Worm (Caenorhabditis elegans) whole organism, mixed stage, embryonic: Measurements from ENCODE around the gene ZK688.5.

Source experiments
- M03D4.4 ChIP-seq: sonication (generic microtip); optimal IDR thresholded peaks from 2 replicates; lab custom pipeline; 2017; ENCODE audit warnings: mild to moderate bottlenecking, missing genetic modification characterization, missing compliant biosample characterization
- blmp-1 ChIP-seq: fragments of 150-350 bp; optimal IDR thresholded peaks from 2 replicates; lab custom pipeline; 2014; ENCODE audit warnings: missing biosample characterization, missing genetic modification characterization
- ceh-39 ChIP-seq: fragments of 150-350 bp; optimal IDR thresholded peaks from 2 replicates; lab custom pipeline; 2014; ENCODE audit warnings: missing biosample characterization, missing genetic modification characterization
- ceh-83 ChIP-seq: fragments of 200-800 bp; sonication (Bioruptor generic); optimal IDR thresholded peaks from 2 replicates; lab custom pipeline; 2018; ENCODE audit warnings: mild to moderate bottlenecking, missing genetic modification characterization, missing compliant biosample characterization
- ces-1 ChIP-seq: fragments of 150-350 bp; optimal IDR thresholded peaks from 2 replicates; lab custom pipeline; 2014; ENCODE audit warnings: missing biosample characterization, missing genetic modification reagents, missing genetic modification characterization
- cnd-1 ChIP-seq: fragments of 200-800 bp; sonication (Bioruptor generic); optimal IDR thresholded peaks from 2 replicates; lab custom pipeline; 2018; ENCODE audit warnings: mild to moderate bottlenecking, missing genetic modification characterization, missing compliant biosample characterization
- elt-1 ChIP-seq: sonication (generic microtip); optimal IDR thresholded peaks from 2 replicates; lab custom pipeline; 2017; ENCODE audit warnings: missing genetic modification characterization, mild to moderate bottlenecking, missing compliant biosample characterization, antibody characterized with exemption, moderate library complexity, borderline replicate concordance; ENCODE audit not compliant: insufficient read depth
- elt-3 ChIP-seq: fragments of 150-350 bp; optimal IDR thresholded peaks from 2 replicates; lab custom pipeline; 2014; ENCODE audit warnings: missing biosample characterization, missing genetic modification characterization
- flh-1 ChIP-seq: fragments of 200-800 bp; sonication (Bioruptor generic); optimal IDR thresholded peaks from 2 replicates; lab custom pipeline; 2018; ENCODE audit warnings: mild to moderate bottlenecking, missing genetic modification characterization, moderate library complexity, missing compliant biosample characterization
- ham-2 ChIP-seq: fragments of 200-800 bp; sonication (Bioruptor generic); optimal IDR thresholded peaks from 2 replicates; lab custom pipeline; 2018; ENCODE audit warnings: mild to moderate bottlenecking, missing genetic modification characterization, missing compliant biosample characterization
- hlh-1 ChIP-seq: fragments of 150-350 bp; optimal IDR thresholded peaks from 2 replicates; lab custom pipeline; 2014; ENCODE audit warnings: missing biosample characterization, missing genetic modification reagents, missing genetic modification characterization
- lin-13 ChIP-seq: fragments of 150-350 bp; optimal IDR thresholded peaks from 2 replicates; lab custom pipeline; 2014; ENCODE audit warnings: missing biosample characterization, missing genetic modification characterization
- lin-32 ChIP-seq: fragments of 200-800 bp; sonication (Bioruptor generic); optimal IDR thresholded peaks from 2 replicates; lab custom pipeline; 2018; ENCODE audit warnings: mild to moderate bottlenecking, missing genetic modification characterization, missing compliant biosample characterization
- lsy-2 ChIP-seq: fragments of 150-350 bp; optimal IDR thresholded peaks from 2 replicates; lab custom pipeline; 2014; ENCODE audit warnings: missing biosample characterization, missing genetic modification characterization
- mab-5 ChIP-seq: fragments of 150-350 bp; optimal IDR thresholded peaks from 2 replicates; lab custom pipeline; 2014; ENCODE audit warnings: missing biosample characterization, missing genetic modification characterization
- mep-1 ChIP-seq: fragments of 150-350 bp; optimal IDR thresholded peaks from 2 replicates; lab custom pipeline; 2017; ENCODE audit warnings: missing biosample characterization, missing genetic modification reagents, missing genetic modification characterization, inconsistent platforms
- mls-2 ChIP-seq: sonication (generic microtip); optimal IDR thresholded peaks from 2 replicates; lab custom pipeline; 2016; ENCODE audit warnings: mild to moderate bottlenecking, missing genetic modification characterization, moderate library complexity, missing compliant biosample characterization
- nhr-12 ChIP-seq: fragments of 150-350 bp; optimal IDR thresholded peaks from 2 replicates; lab custom pipeline; 2014; ENCODE audit warnings: missing biosample characterization, missing genetic modification characterization
- nhr-2 ChIP-seq: fragments of 150-350 bp; optimal IDR thresholded peaks from 2 replicates; lab custom pipeline; 2014; ENCODE audit warnings: missing biosample characterization, missing genetic modification characterization
- nhr-237 ChIP-seq: fragments of 150-350 bp; optimal IDR thresholded peaks from 2 replicates; lab custom pipeline; 2014; ENCODE audit warnings: missing biosample characterization, missing genetic modification characterization
- nhr-28 ChIP-seq: fragments of 150-350 bp; optimal IDR thresholded peaks from 2 replicates; lab custom pipeline; 2014; ENCODE audit warnings: missing biosample characterization, missing genetic modification characterization
- nhr-76 ChIP-seq: sonication (generic microtip); optimal IDR thresholded peaks from 2 replicates; lab custom pipeline; 2017; ENCODE audit warnings: missing biosample characterization, missing genetic modification characterization
- pha-4 ChIP-seq: fragments of 150-350 bp; optimal IDR thresholded peaks from 2 replicates; lab custom pipeline; 2018; ENCODE audit warnings: missing biosample characterization, missing genetic modification reagents, missing genetic modification characterization
- sem-2 ChIP-seq: fragments of 200-800 bp; sonication (Bioruptor generic); optimal IDR thresholded peaks from 2 replicates; lab custom pipeline; 2018; ENCODE audit warnings: mild to moderate bottlenecking, missing genetic modification characterization, missing compliant biosample characterization
- snpc-4 ChIP-seq: fragments of 150-350 bp; optimal IDR thresholded peaks from 2 replicates; lab custom pipeline; 2014; ENCODE audit warnings: missing biosample characterization, missing genetic modification characterization
- tbx-8 ChIP-seq: fragments of 200-800 bp; sonication (Bioruptor generic); optimal IDR thresholded peaks from 2 replicates; lab custom pipeline; 2018; ENCODE audit warnings: mild to moderate bottlenecking, missing genetic modification characterization, moderate library complexity, missing compliant biosample characterization
- unc-120 ChIP-seq: sonication (generic microtip); optimal IDR thresholded peaks from 2 replicates; lab custom pipeline; 2017; ENCODE audit warnings: missing genetic modification characterization, missing compliant biosample characterization; ENCODE audit not compliant: poor library complexity, severe bottlenecking
- unc-39 ChIP-seq: fragments of 150-350 bp; optimal IDR thresholded peaks from 2 replicates; lab custom pipeline; 2014; ENCODE audit warnings: missing biosample characterization, missing genetic modification characterization
- unc-62 ChIP-seq: fragments of 150-350 bp; optimal IDR thresholded peaks from 2 replicates; lab custom pipeline; 2014; ENCODE audit warnings: missing biosample characterization, missing genetic modification reagents, missing genetic modification characterization
- zip-8 ChIP-seq: fragments of 150-350 bp; optimal IDR thresholded peaks from 2 replicates; lab custom pipeline; 2014; ENCODE audit warnings: missing biosample characterization, missing genetic modification characterization
- ztf-11 ChIP-seq: fragments of 150-350 bp; optimal IDR thresholded peaks from 2 replicates; lab custom pipeline; 2014; ENCODE audit warnings: missing biosample characterization, missing genetic modification characterization

Gene ZK688.5

DNA sequence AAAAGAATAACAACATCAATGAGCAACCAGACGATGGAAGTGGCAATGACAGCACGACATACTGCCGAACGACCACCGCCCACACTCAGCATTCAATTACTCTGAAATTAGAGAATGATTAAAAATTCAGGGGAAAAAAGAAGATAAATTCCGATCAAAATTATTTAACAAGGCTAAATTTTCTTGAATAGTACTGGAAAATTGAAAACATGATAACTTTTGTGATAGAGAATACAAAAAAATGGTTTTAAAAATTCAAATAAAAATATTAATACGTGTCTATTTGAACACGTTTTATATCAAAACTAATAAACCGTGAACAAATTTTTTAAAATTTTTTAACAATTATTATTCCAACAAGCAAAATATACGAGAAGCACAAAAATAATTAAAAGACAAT is 26.2 kb upstream of the ZK688.5 start, which contains the start of gene gly-3:
Gene gly-3, minus strand, starts transcription at position 101 of the 400 bp plus-strand sequence.
- TF ChIP-seq cnd-1 (tag; lab: Kevin White, UChicago): no peak
- TF ChIP-seq hlh-1 (tag; lab: Kevin White, UChicago): no peak
- no peak for TF ChIP-seq sem-2 (GFP tag; lab: Kevin White, UChicago)
- TF ChIP-seq nhr-12 (tag; lab: Kevin White, UChicago): no peak
- no peak for TF ChIP-seq zip-8 (tag; lab: Kevin White, UChicago)
- TF ChIP-seq lsy-2 (tag; lab: Kevin White, UChicago): no peak
- no peak for TF ChIP-seq flh-1 (GFP tag; lab: Kevin White, UChicago)
- no peak for TF ChIP-seq elt-3 (tag; lab: Kevin White, UChicago)
- no peak for TF ChIP-seq nhr-237 (tag; lab: Kevin White, UChicago)
- no peak for TF ChIP-seq ceh-39 (tag; lab: Kevin White, UChicago)
- TF ChIP-seq nhr-2 (tag; lab: Kevin White, UChicago): no peak
- TF ChIP-seq mep-1 (tag; lab: Kevin White, UChicago): no peak
- TF ChIP-seq nhr-28 (tag; lab: Kevin White, UChicago): no peak
- no peak for TF ChIP-seq unc-39 (tag; lab: Kevin White, UChicago)
- no peak for TF ChIP-seq snpc-4 (tag; lab: Kevin White, UChicago)
- TF ChIP-seq unc-120 (tag; lab: Kevin White, UChicago): no peak
- no peak for TF ChIP-seq mab-5 (tag; lab: Kevin White, UChicago)
- no peak for TF ChIP-seq pha-4 (tag; lab: Kevin White, UChicago)
- no peak for TF ChIP-seq mls-2
- TF ChIP-seq, all 35 proteins: peak for 0

DNA sequence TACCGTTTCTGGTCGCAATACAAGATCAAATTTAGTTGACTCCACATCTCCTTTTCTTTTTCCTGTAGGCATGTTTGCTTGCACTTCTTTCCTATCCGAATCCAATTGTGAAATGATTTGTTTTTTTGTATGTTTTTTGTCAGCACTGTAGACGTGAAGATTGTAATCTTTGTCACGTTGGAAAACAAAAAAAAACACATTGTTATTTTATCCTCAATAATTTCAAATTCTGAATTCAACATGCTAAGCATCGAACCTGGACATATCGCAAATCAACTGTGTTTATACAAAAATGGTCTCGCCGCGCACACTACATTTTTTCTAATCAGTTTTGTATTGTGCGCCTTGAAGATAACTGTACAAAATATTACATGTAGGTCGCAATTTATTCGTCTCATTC is 22.1 kb upstream of the ZK688.5 start, which contains the start of gene ZK688.12:
Gene ZK688.12, minus strand, starts transcription at position 101 of the 400 bp plus-strand sequence.
- TF ChIP-seq nhr-237 (tag; lab: Kevin White, UChicago): no peak
- no peak for TF ChIP-seq ztf-11 (tag; lab: Kevin White, UChicago)
- TF ChIP-seq mls-2: no peak
- TF ChIP-seq lin-32 (GFP tag; lab: Kevin White, UChicago): no peak

DNA sequence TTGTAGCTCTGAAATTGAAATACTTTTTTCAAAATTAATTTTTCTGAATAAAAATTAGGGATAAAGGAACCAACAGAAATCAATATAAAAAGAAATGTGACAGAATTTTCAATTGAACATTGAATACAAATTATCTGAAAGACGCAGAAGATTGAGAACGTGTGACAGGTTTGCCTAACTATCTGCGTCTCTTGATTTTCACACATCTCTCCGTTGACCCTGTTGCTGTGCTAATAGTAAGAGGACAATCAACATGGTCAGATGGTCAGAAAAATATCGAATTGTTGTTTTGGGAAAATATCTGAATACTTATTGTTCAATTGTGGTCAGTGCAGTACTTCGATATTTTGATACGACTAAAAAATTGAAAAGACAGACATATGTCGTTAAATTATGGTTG is 20.2 kb upstream of the ZK688.5 start, which contains the start of gene ZK688.7:
Gene ZK688.7, minus strand, starts transcription at position 14 of the 400 bp plus-strand sequence.
- TF ChIP-seq unc-62 (peak; percentile 12), nhr-2 (tag; lab: Kevin White, UChicago) (peak; percentile 51), ztf-11 (tag; lab: Kevin White, UChicago) (no peak), elt-3 (tag; lab: Kevin White, UChicago) (no peak), ceh-39 (tag; lab: Kevin White, UChicago) (peak; percentile 61), mls-2 (no peak), ceh-83 (GFP tag; lab: Kevin White, UChicago) (no peak), elt-1 (tag; lab: Kevin White, UChicago) (no peak)

DNA sequence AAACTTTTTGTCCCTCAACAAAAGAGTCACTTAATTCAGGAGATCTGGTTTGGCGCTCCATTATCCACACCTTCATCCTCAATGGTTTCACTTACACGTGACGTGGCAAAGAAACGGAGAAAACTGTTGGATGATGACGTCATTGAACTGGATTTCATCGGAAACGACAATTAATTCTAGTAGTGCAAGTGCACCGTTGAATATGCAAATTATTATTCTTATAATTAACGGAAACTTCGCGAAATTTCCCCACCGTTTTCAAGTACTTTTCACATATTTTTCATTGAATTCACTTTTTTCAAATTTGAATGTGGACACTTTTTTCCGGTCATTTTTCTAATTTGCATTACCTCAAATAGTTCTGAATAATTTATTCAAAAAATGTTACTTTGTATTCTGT is 17.8 kb upstream of the ZK688.5 start, which contains the start of gene ZK688.1:
Gene ZK688.1, plus strand, starts transcription at position 301 of the 400 bp plus-strand sequence.
- TF ChIP-seq nhr-237 (tag; lab: Kevin White, UChicago) (no peak), lin-32 (GFP tag; lab: Kevin White, UChicago) (no peak), M03D4.4 (tag; lab: Kevin White, UChicago) (no peak), unc-62 (no peak)

DNA sequence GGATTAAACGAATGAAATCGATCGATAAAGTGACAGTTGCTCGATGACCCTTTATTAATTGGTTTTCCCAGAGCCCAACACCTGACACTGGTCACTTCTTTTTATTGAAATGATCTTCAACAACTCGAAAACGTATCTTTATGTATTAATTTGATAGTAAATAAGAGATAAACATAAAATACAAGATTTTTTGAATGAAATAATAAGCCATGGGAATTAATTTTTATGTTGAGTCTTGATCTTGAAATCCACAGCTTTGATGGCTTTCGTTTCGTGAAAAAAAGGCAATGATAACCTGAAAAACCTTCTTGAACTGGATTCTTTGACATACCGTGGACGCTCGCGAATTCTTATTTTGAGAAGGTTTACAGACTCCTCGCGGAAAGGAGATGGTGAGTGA is 16.1 kb upstream of the ZK688.5 start, which contains the start of gene pcp-5:
Gene pcp-5, minus strand, starts transcription at position 101 of the 400 bp plus-strand sequence.
- TF ChIP-seq pha-4 (tag; lab: Kevin White, UChicago) (no peak), unc-62 (peak; percentile 28), ceh-39 (tag; lab: Kevin White, UChicago) (peak; percentile 45), blmp-1 (tag; lab: Kevin White, UChicago) (no peak), ham-2 (GFP tag; lab: Kevin White, UChicago) (no peak), lin-13 (tag; lab: Kevin White, UChicago) (no peak), ces-1 (GFP tag; lab: Kevin White, UChicago) (no peak), tbx-8 (GFP tag; lab: Kevin White, UChicago) (no peak), zip-8 (tag; lab: Kevin White, UChicago) (no peak), hlh-1 (tag; lab: Kevin White, UChicago) (peak; percentile 83), nhr-76 (tag; lab: Kevin White, UChicago) (no peak)
